Worm (Caenorhabditis elegans) whole organism, midembryonic: ENCODE measurements around the gene F59B10.2.

Experiments used
- T22C8.4 ChIP-seq: fragments of 200-800 bp; sonication (Bioruptor generic); IDR thresholded peaks from 2 replicates; pipeline ENCODE4 v1.3.6; 2022; ENCODE audit warnings: missing genetic modification characterization, missing compliant biosample characterization
- cog-1 ChIP-seq: sonication (generic microtip); optimal IDR thresholded peaks from 2 replicates; lab custom pipeline; 2016; ENCODE audit warnings: missing genetic modification characterization, missing compliant biosample characterization
- flt-1 ChIP-seq: fragments of 200-800 bp; sonication (Bioruptor generic); IDR thresholded peaks from 2 replicates; pipeline ENCODE4 v1.3.6; 2022; ENCODE audit warnings: missing genetic modification characterization, missing compliant biosample characterization
- klf-2 ChIP-seq: fragments of 200-800 bp; sonication (Bioruptor generic); conservative IDR thresholded peaks from 2 replicates; pipeline ENCODE4 v1.3.6; 2022; ENCODE audit warnings: missing genetic modification reagents, missing genetic modification characterization, missing compliant biosample characterization
- med-1 ChIP-seq: sonication (generic microtip); optimal IDR thresholded peaks from 2 replicates; lab custom pipeline; 2017; ENCODE audit warnings: missing genetic modification characterization, mild to moderate bottlenecking, missing compliant biosample characterization, antibody characterized with exemption, missing genetic modification reagents; ENCODE audit not compliant: insufficient read depth
- tab-1 ChIP-seq: fragments of 200-800 bp; sonication (Bioruptor generic); IDR thresholded peaks from 2 replicates; pipeline ENCODE4 v1.3.6; 2022; ENCODE audit warnings: missing genetic modification characterization, missing compliant biosample characterization

- TF ChIP-seq klf-2 (GFP tag; lab: Robert Waterston, UW) (no peak), T22C8.4 (GFP tag; lab: Robert Waterston, UW) (no peak), flt-1 (GFP tag; lab: Robert Waterston, UW) (no peak), tab-1 (GFP tag; lab: Robert Waterston, UW) (no peak), cog-1 (no peak), med-1 (no peak)
Observed at ce11 chrII:10471247-10471646, 38.4 kb downstream of the F59B10.2 start, which contains the start of gene ZK666.1.
